Worm (Caenorhabditis elegans): ENCODE measurements around the gene Y41D4A.4.

Y41D4A.4 gene

DNA sequence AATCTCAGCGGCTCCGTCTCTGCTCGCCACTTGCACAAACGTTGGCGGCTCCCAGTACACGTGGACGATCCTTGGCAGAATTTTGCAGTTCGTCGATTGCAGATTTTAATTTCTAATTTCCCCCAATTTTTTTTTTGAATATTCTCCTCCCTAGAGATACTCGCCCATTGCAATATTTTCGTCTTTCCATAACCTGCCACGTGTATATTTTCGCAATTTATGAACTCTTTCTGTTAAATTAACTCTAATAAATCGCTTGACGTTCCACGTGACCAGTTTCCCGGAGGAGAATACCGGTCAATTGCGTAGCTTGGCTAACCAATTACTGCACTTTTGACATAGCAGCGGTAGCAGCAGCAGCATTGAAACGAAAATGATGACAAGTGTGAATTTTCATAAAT is 37.4 kb upstream of the Y41D4A.4 start:
- TF ChIP-seq pros-1 (tag; optimal IDR thresholded peaks at IDR 0.05) (no peak), ceh-31 (tag; optimal IDR thresholded peaks at IDR 0.05) (peak; percentile 19), C08G9.2 (tag; optimal IDR thresholded peaks at IDR 0.05) (no peak)

DNA sequence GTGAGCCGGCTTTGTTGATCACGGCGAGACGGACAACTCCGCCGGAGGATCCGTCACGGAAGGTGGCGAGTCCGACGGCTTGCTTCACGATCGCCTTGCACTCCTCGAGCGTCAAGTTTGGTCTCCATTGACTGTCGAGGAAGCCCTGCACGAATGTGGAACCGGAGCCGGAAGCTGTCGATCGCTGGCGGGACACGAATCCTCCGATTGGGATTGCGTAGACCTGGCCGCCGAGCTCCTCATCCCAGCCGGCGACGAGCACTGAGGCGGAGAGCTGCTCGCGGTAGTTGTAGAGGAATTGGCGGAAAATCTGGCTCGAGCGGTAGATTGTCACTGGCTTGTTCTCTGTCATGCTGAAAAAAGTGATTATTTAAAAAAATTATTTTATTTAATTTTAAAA is 36.8 kb upstream of the Y41D4A.4 start:
- no peak for TF ChIP-seq unc-86 (tag; optimal IDR thresholded peaks at IDR 0.05)
- no peak for TF ChIP-seq fkh-10 (GFP tag; optimal IDR thresholded peaks at IDR 0.05)
- no peak for TF ChIP-seq zip-5 (tag; optimal IDR thresholded peaks at IDR 0.05)
- TF ChIP-seq tbx-2 (tag; optimal IDR thresholded peaks at IDR 0.05), result no peak
- TF ChIP-seq nhr-11 (tag; optimal IDR thresholded peaks at IDR 0.05), result no peak
- no peak for TF ChIP-seq dve-1 (tag; optimal IDR thresholded peaks at IDR 0.05)
- TF ChIP-seq pha-4 (tag; optimal IDR thresholded peaks at IDR 0.05), result no peak
- TF ChIP-seq gmeb-2 (tag; optimal IDR thresholded peaks at IDR 0.05), result no peak
- no peak for TF ChIP-seq hlh-6 (tag; optimal IDR thresholded peaks at IDR 0.05)
- no peak for TF ChIP-seq madf-2 (tag; optimal IDR thresholded peaks at IDR 0.05)
- TF ChIP-seq ceh-6 (GFP tag; optimal IDR thresholded peaks at IDR 0.05), result no peak
- no peak for TF ChIP-seq pha-2 (tag; optimal IDR thresholded peaks at IDR 0.05)
- TF ChIP-seq ceh-18 (tag; optimal IDR thresholded peaks at IDR 0.05), result no peak
- TF ChIP-seq elt-2 (tag; optimal IDR thresholded peaks at IDR 0.05), result no peak
- no peak for TF ChIP-seq ceh-22 (tag; optimal IDR thresholded peaks at IDR 0.05)

DNA sequence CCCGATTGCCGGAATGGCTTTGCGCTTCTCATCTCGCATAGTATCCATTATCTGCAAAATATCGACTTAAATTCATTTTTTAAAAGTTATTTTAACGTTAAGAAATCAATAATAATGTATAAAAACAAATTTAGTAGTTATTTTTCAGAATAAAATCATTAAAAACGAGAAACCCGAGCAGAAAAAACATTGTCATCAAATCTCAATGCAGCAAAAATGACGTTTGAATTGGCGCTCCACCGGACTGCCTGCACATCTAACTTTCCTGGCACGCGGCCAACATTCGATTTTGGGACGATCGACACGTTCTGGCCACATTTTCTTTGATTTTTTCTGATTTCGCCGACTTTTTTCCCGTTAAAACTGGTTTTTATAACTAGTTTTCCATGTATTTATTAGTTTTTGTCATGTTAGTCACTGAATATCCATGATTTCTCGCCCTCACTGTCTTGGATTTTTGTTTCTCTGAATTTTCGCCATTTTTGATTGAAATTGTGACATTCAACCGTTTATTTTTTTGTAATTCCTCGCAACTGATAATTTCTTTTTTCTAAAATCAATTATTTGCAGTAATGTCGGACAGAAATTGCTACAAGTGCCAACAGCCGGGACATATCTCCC is 36.0 kb upstream of the Y41D4A.4 start, which contains the start of the genes pbs-1 and K08D12.3:
Gene pbs-1 (minus strand): TSS at position 51 of the 621 bp plus-strand sequence.
Gene K08D12.3 (plus strand): TSS at position 571 of the 621 bp plus-strand sequence.
- TF ChIP-seq ceh-6 (GFP tag; optimal IDR thresholded peaks at IDR 0.05) (no peak), unc-3 (GFP tag; conservative IDR thresholded peaks at IDR 0.05) (no peak), unc-3 (tag; optimal IDR thresholded peaks at IDR 0.05) (no peak), hlh-15 (tag; optimal IDR thresholded peaks at IDR 0.05) (no peak), hlh-30 (tag; optimal IDR thresholded peaks at IDR 0.05; ENCODE audit: insufficient read depth) (peak; percentile 6), ceh-48 (tag; optimal IDR thresholded peaks at IDR 0.05) (no peak), tbx-2 (tag; optimal IDR thresholded peaks at IDR 0.05) (peak; percentile 19), fkh-6 (tag; optimal IDR thresholded peaks at IDR 0.05) (no peak), lim-6 (tag; optimal IDR thresholded peaks at IDR 0.05) (no peak), nfya-1 (tag; optimal IDR thresholded peaks at IDR 0.05) (peak; percentile 58), unc-55 (GFP tag; optimal IDR thresholded peaks at IDR 0.05) (peak; percentile 44), pros-1 (tag; optimal IDR thresholded peaks at IDR 0.05) (no peak), ceh-30 (tag; optimal IDR thresholded peaks at IDR 0.05) (no peak), ceh-2 (tag; optimal IDR thresholded peaks at IDR 0.05) (no peak), elt-2 (tag; optimal IDR thresholded peaks at IDR 0.05) (no peak), tbx-7 (tag; optimal IDR thresholded peaks at IDR 0.05) (no peak), K09A11.1 (tag; optimal IDR thresholded peaks at IDR 0.05; ENCODE audit: insufficient read depth) (no peak)

- TF ChIP-seq pha-2 (tag; optimal IDR thresholded peaks at IDR 0.05), result no peak
- no peak for TF ChIP-seq T23F11.4 (GFP tag; optimal IDR thresholded peaks at IDR 0.05)
- TF ChIP-seq ztf-16 (tag; optimal IDR thresholded peaks at IDR 0.05), result no peak
- no peak for TF ChIP-seq nhr-11 (tag; optimal IDR thresholded peaks at IDR 0.05)
Measured at ce11 chrIV:1710535-1710934, 35.3 kb upstream of the Y41D4A.4 start.

ce11 chrIV:1711029-1711489 is 34.7 kb upstream of the Y41D4A.4 start, which contains the start of gene rpi-2:
TSS of gene rpi-2 (plus strand) at chrIV:1711262.
- TF ChIP-seq ets-4 (tag; optimal IDR thresholded peaks at IDR 0.05) (no peak), sdc-2 (tag; optimal IDR thresholded peaks at IDR 0.05) (peak; percentile 14), ceh-18 (tag; optimal IDR thresholded peaks at IDR 0.05) (no peak), dmd-4 (tag; optimal IDR thresholded peaks at IDR 0.05; ENCODE audit: borderline replicate concordance) (no peak), fkh-6 (tag; optimal IDR thresholded peaks at IDR 0.05) (no peak), C38D4.7 (GFP tag; optimal IDR thresholded peaks at IDR 0.05) (no peak), elt-2 (tag; optimal IDR thresholded peaks at IDR 0.05) (no peak), pha-2 (tag; optimal IDR thresholded peaks at IDR 0.05) (no peak), ama-1 (optimal IDR thresholded peaks at IDR 0.05) (peak; percentile 86), sox-2 (GFP tag; IDR thresholded peaks at IDR 0.05) (no peak), mec-3 (tag; optimal IDR thresholded peaks at IDR 0.05; ENCODE audit: borderline replicate concordance) (no peak), lin-11 (tag; optimal IDR thresholded peaks at IDR 0.05) (no peak), che-1 (tag; optimal IDR thresholded peaks at IDR 0.05) (no peak)

Data from whole organism, late embryonic.